Worm (Caenorhabditis elegans) whole organism, L1 larva: Measurements from ENCODE around the gene flp-3.
A peak's percentile ranks its signal among the peaks of the same experiment; 100 is the strongest.
"Not testable (repeated sequence)": the region's sequence is repeated elsewhere in the genome, so short reads cannot be mapped to it uniquely, and the experiment has no call there.

Source experiments
- C04F5.9 ChIP-seq: sonication (generic microtip); optimal IDR thresholded peaks from 2 replicates; lab custom pipeline; 2016; ENCODE audit warnings: missing genetic modification characterization, missing compliant biosample characterization
- C16A3.4 ChIP-seq: fragments of 150-350 bp; optimal IDR thresholded peaks from 2 replicates; lab custom pipeline; 2014; ENCODE audit warnings: missing biosample characterization, missing genetic modification characterization
- Y116A8C.19 ChIP-seq: sonication (generic microtip); optimal IDR thresholded peaks from 2 replicates; lab custom pipeline; 2016; ENCODE audit warnings: missing compliant biosample characterization, missing genetic modification characterization, borderline replicate concordance
- alr-1 ChIP-seq: fragments of 200-800 bp; sonication (Bioruptor generic); optimal IDR thresholded peaks from 2 replicates; lab custom pipeline; 2018; ENCODE audit warnings: borderline replicate concordance, mild to moderate bottlenecking, missing genetic modification characterization, missing compliant biosample characterization
- blmp-1 ChIP-seq: fragments of 150-350 bp; optimal IDR thresholded peaks from 2 replicates; lab custom pipeline; 2014; ENCODE audit warnings: missing biosample characterization, missing genetic modification characterization
- ceh-63 ChIP-seq: fragments of 200-800 bp; sonication (Bioruptor generic); optimal IDR thresholded peaks from 2 replicates; lab custom pipeline; 2018; ENCODE audit warnings: mild to moderate bottlenecking, missing genetic modification characterization, missing compliant biosample characterization
- ceh-82 ChIP-seq, 3 experiments: fragments of 150-350 bp in 1 of 3; sonication (generic microtip) in 2 of 3; optimal IDR thresholded peaks; 2 replicates each; lab custom pipeline; 2014 to 2017; ENCODE audit warnings: missing biosample characterization in 3 of 3, missing genetic modification characterization in 3 of 3
- ceh-88 ChIP-seq: fragments of 200-800 bp; sonication (Bioruptor generic); IDR thresholded peaks from 2 replicates; pipeline ENCODE4 v1.3.6; 2022; ENCODE audit warnings: missing genetic modification characterization, missing compliant biosample characterization
- ceh-90 ChIP-seq: sonication (generic microtip); optimal IDR thresholded peaks from 2 replicates; lab custom pipeline; 2016; ENCODE audit warnings: missing genetic modification characterization, missing compliant biosample characterization
- dpl-1 ChIP-seq, 3 experiments: fragments of 150-350 bp in 2 of 3; sonication (generic microtip) in 1 of 3; optimal IDR thresholded peaks; 2 replicates each; lab custom pipeline; 2014 to 2017; ENCODE audit warnings: missing biosample characterization in 3 of 3, missing genetic modification characterization in 3 of 3, missing genetic modification reagents in 3 of 3
- efl-1 ChIP-seq, 4 experiments: fragments of 150-350 bp; optimal IDR thresholded peaks in 3 of 4; peaks in 1 of 4; 1 replicate in 1 of 4; 2 replicates in 3 of 4; lab custom pipeline; 2014; ENCODE audit warnings: missing biosample characterization in 2 of 4, missing genetic modification characterization in 2 of 4, missing genetic modification reagents in 2 of 4
- egl-13 ChIP-seq: sonication (generic microtip); optimal IDR thresholded peaks from 2 replicates; lab custom pipeline; 2016; ENCODE audit warnings: missing genotype, missing genetic modification reagents, missing genetic modification characterization, missing compliant biosample characterization
- elt-3 ChIP-seq, 6 experiments: fragments of 150-350 bp in 1 of 6; sonication (generic microtip); optimal IDR thresholded peaks; 2 replicates each; lab custom pipeline; 2017 to 2018; ENCODE audit warnings: missing biosample characterization in 6 of 6, missing genetic modification characterization in 6 of 6, inconsistent platforms in 1 of 6
- fkh-4 ChIP-seq: sonication (generic microtip); optimal IDR thresholded peaks from 2 replicates; lab custom pipeline; 2016; ENCODE audit warnings: missing compliant biosample characterization, missing genetic modification characterization, borderline replicate concordance
- fkh-8 ChIP-seq: sonication (generic microtip); optimal IDR thresholded peaks from 2 replicates; lab custom pipeline; 2016; ENCODE audit warnings: mild to moderate bottlenecking, missing genetic modification characterization, missing compliant biosample characterization
- fos-1 ChIP-seq: fragments of 150-350 bp; optimal IDR thresholded peaks from 2 replicates; lab custom pipeline; 2014; ENCODE audit warnings: missing biosample characterization, missing genetic modification characterization
- irx-1 ChIP-seq: sonication (generic microtip); optimal IDR thresholded peaks from 2 replicates; lab custom pipeline; 2016; ENCODE audit warnings: missing genetic modification characterization, missing compliant biosample characterization
- jun-1 ChIP-seq: fragments of 150-350 bp; optimal IDR thresholded peaks from 2 replicates; lab custom pipeline; 2014; ENCODE audit warnings: missing biosample characterization, missing genetic modification reagents, missing genetic modification characterization
- lin-13 ChIP-seq: fragments of 150-350 bp; optimal IDR thresholded peaks from 2 replicates; lab custom pipeline; 2014; ENCODE audit warnings: missing biosample characterization, missing genetic modification reagents, missing genetic modification characterization
- lin-14 ChIP-seq: fragments of 200-800 bp; sonication (Bioruptor generic); optimal IDR thresholded peaks from 2 replicates; lab custom pipeline; 2018; ENCODE audit warnings: mild to moderate bottlenecking, missing genetic modification characterization, moderate library complexity, missing compliant biosample characterization
- lin-39 ChIP-seq: fragments of 150-350 bp; optimal IDR thresholded peaks from 2 replicates; lab custom pipeline; 2014; ENCODE audit warnings: missing biosample characterization, missing genetic modification reagents, missing genetic modification characterization
- lir-3 ChIP-seq: sonication (generic microtip); optimal IDR thresholded peaks from 2 replicates; lab custom pipeline; 2016; ENCODE audit warnings: mild to moderate bottlenecking, missing genetic modification characterization, moderate library complexity, missing compliant biosample characterization; ENCODE audit not compliant: poor library complexity
- mab-9 ChIP-seq: fragments of 200-800 bp; sonication (Bioruptor generic); IDR thresholded peaks from 2 replicates; pipeline ENCODE4 v1.3.6; 2022; ENCODE audit warnings: missing genetic modification reagents, missing genetic modification characterization, missing compliant biosample characterization
- mdl-1 ChIP-seq, 2 experiments: fragments of 150-350 bp; optimal IDR thresholded peaks; 2 replicates each; lab custom pipeline; 2014 to 2017; ENCODE audit warnings: missing biosample characterization in 2 of 2, missing genetic modification characterization in 2 of 2, inconsistent platforms in 1 of 2
- mep-1 ChIP-seq: fragments of 150-350 bp; optimal IDR thresholded peaks from 2 replicates; lab custom pipeline; 2014; ENCODE audit warnings: missing biosample characterization, missing genetic modification characterization
- nhr-11 ChIP-seq: fragments of 150-350 bp; optimal IDR thresholded peaks from 2 replicates; lab custom pipeline; 2014; ENCODE audit warnings: missing biosample characterization, missing genetic modification characterization
- nhr-19 ChIP-seq: fragments of 200-800 bp; sonication (Bioruptor generic); conservative IDR thresholded peaks from 2 replicates; pipeline ENCODE4 v1.3.6; 2022; ENCODE audit warnings: missing genetic modification characterization, missing compliant biosample characterization
- nhr-20 ChIP-seq: sonication (generic microtip); optimal IDR thresholded peaks from 2 replicates; lab custom pipeline; 2016; ENCODE audit warnings: mild to moderate bottlenecking, missing genetic modification characterization, missing compliant biosample characterization
- nhr-47 ChIP-seq: sonication (generic microtip); optimal IDR thresholded peaks from 2 replicates; lab custom pipeline; 2016; ENCODE audit warnings: mild to moderate bottlenecking, missing genetic modification characterization, moderate library complexity, missing compliant biosample characterization
- nhr-71 ChIP-seq: sonication (generic microtip); optimal IDR thresholded peaks from 2 replicates; lab custom pipeline; 2016; ENCODE audit warnings: mild to moderate bottlenecking, missing genetic modification characterization, moderate library complexity, missing compliant biosample characterization
- nhr-77 ChIP-seq: fragments of 150-350 bp; optimal IDR thresholded peaks from 2 replicates; lab custom pipeline; 2014; ENCODE audit warnings: missing biosample characterization, missing genetic modification characterization
- nhr-84 ChIP-seq: sonication (generic microtip); optimal IDR thresholded peaks from 2 replicates; lab custom pipeline; 2017; ENCODE audit warnings: missing biosample characterization, missing genetic modification characterization
- nhr-85 ChIP-seq: sonication (generic microtip); peaks from one replicate; lab custom pipeline; 2016; ENCODE audit warnings: missing genetic modification characterization, inconsistent platforms, missing compliant biosample characterization
- rnt-1 ChIP-seq: sonication (generic microtip); optimal IDR thresholded peaks from 2 replicates; lab custom pipeline; 2016; ENCODE audit warnings: mild to moderate bottlenecking, missing genetic modification characterization, moderate library complexity, missing compliant biosample characterization
- skn-1 ChIP-seq: fragments of 150-350 bp; optimal IDR thresholded peaks from 2 replicates; lab custom pipeline; 2014; ENCODE audit warnings: missing biosample characterization, missing genetic modification characterization
- snu-23 ChIP-seq: sonication (generic microtip); optimal IDR thresholded peaks from 2 replicates; lab custom pipeline; 2016; ENCODE audit warnings: missing genetic modification characterization, missing compliant biosample characterization
- sox-4 ChIP-seq: sonication (generic microtip); optimal IDR thresholded peaks from 2 replicates; lab custom pipeline; 2016; ENCODE audit warnings: missing genetic modification characterization, missing compliant biosample characterization
- swsn-7 ChIP-seq: sonication (generic microtip); optimal IDR thresholded peaks from 2 replicates; lab custom pipeline; 2016; ENCODE audit warnings: missing genetic modification characterization, missing compliant biosample characterization
- tbx-2 ChIP-seq: sonication (generic microtip); optimal IDR thresholded peaks from 2 replicates; lab custom pipeline; 2016; ENCODE audit warnings: missing genetic modification characterization, missing compliant biosample characterization
- tlp-1 ChIP-seq: fragments of 150-350 bp; optimal IDR thresholded peaks from 2 replicates; lab custom pipeline; 2014; ENCODE audit warnings: missing biosample characterization, missing genetic modification characterization
- unc-130 ChIP-seq: fragments of 150-350 bp; optimal IDR thresholded peaks from 2 replicates; lab custom pipeline; 2017; ENCODE audit warnings: missing biosample characterization, missing genetic modification characterization, inconsistent platforms
- unc-62 ChIP-seq: fragments of 150-350 bp; optimal IDR thresholded peaks from 2 replicates; lab custom pipeline; 2014; ENCODE audit warnings: missing biosample characterization, missing genetic modification reagents, missing genetic modification characterization
- unc-86 ChIP-seq: sonication (generic microtip); optimal IDR thresholded peaks from 2 replicates; lab custom pipeline; 2016; ENCODE audit warnings: missing genetic modification characterization, missing compliant biosample characterization
- xbp-1 ChIP-seq: sonication (generic microtip); optimal IDR thresholded peaks from 2 replicates; lab custom pipeline; 2016; ENCODE audit warnings: missing genetic modification characterization, missing compliant biosample characterization
- zag-1 ChIP-seq: fragments of 150-350 bp; optimal IDR thresholded peaks from 2 replicates; lab custom pipeline; 2014; ENCODE audit warnings: missing biosample characterization, missing genetic modification characterization
- ztf-4 ChIP-seq: fragments of 150-350 bp; optimal IDR thresholded peaks from 2 replicates; lab custom pipeline; 2014; ENCODE audit warnings: missing biosample characterization, missing genetic modification characterization

Gene flp-3

DNA sequence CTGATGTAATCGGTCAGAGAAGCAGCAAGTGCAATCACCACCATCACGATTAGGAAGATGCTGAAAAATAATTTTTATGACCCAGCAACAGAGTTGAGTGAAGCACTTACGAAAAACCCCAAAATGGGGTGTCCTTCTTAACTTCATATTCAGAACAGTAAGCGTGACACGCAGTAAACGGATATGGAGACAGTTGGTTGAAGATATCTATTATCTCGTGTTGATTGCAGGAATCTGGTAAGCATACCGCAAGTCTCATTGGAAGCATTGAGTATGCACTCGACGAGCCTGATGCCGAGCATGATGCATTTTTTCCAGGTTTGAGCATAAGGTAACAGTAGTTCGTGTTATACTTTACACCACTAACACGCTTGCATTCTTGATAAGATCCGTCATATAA, 48.5 kb upstream of the flp-3 start:
- TF ChIP-seq C16A3.4, result no peak
- TF ChIP-seq mab-9 (GFP tag; lab: Robert Waterston, UW), result no peak
- TF ChIP-seq snu-23 (GFP tag; lab: Kevin White, UChicago), result no peak

DNA sequence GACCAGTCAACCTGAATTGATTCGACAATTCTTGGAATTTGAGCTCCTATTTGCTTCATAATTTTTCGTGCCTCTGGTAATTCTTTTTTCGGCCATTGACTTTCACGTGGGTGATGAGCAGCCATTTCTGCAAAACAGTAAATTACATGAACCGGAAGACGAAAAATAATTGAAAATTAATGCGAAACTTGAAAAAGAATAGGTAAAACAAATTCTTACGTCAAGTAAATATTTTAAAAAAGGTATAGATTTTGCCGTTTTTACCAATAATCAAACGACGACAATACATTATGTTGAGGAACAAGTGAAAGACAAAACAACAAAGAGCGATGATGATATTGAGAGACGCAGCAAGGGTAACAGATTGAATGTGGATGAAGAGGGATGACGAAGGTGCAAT, 45.7 kb upstream of the flp-3 start, which contains the start of gene moc-1:
moc-1 (minus strand) TSS at position 127 of the 400 bp plus-strand sequence.
- TF ChIP-seq ztf-4 (no peak), zag-1 (no peak), skn-1 (peak; percentile 25), nhr-71 (tag; lab: Kevin White, UChicago) (peak; percentile 28), alr-1 (tag; lab: Kevin White, UChicago) (no peak), blmp-1 (tag; lab: Kevin White, UChicago) (peak; percentile 52), ceh-88 (no peak), unc-62 (no peak), tlp-1 (tag; lab: Kevin White, UChicago) (no peak), nhr-11 (no peak), nhr-84 (tag; lab: Kevin White, UChicago) (no peak), fkh-8 (tag; lab: Kevin White, UChicago) (peak; percentile 45), lin-14 (GFP tag; lab: Kevin White, UChicago) (no peak), ceh-90 (tag; lab: Kevin White, UChicago) (no peak), Y116A8C.19 (tag; lab: Kevin White, UChicago) (no peak), fkh-4 (no peak), nhr-47 (tag; lab: Kevin White, UChicago) (no peak), lin-39 (tag; lab: Kevin White, UChicago) (no peak), C04F5.9 (tag; lab: Kevin White, UChicago) (no peak)

DNA sequence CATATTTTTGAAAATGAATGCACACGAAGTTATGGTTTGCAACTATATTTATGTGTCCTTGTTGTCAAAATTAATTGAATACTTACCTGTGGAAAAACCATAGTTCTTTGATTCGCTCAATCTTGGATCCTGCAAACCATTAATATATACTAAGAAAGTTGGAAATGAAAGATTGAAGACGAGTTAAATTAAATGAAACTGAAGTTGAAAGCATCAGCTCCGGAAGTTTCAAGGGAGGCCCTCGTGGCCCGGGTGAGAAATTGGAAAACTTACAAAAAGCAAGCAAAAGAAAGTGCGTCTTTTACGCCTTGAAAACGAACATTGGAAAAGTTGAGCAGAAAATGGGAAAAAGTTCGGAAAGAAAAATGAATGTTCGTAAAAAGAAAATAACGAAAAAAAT, 40.3 kb upstream of the flp-3 start, which contains the start of gene unc-58:
unc-58 (minus strand) TSS at position 101 of the 400 bp plus-strand sequence.
- TF ChIP-seq ztf-4 (no peak), nhr-19 (GFP tag; lab: Robert Waterston, UW) (no peak), nhr-85 (tag; lab: Kevin White, UChicago) (no peak), dpl-1 (GFP tag; optimal IDR thresholded peaks at IDR 0.05; lab: Kevin White, UChicago) (no peak), ceh-63 (GFP tag; lab: Kevin White, UChicago) (no peak), sox-4 (no peak)

DNA sequence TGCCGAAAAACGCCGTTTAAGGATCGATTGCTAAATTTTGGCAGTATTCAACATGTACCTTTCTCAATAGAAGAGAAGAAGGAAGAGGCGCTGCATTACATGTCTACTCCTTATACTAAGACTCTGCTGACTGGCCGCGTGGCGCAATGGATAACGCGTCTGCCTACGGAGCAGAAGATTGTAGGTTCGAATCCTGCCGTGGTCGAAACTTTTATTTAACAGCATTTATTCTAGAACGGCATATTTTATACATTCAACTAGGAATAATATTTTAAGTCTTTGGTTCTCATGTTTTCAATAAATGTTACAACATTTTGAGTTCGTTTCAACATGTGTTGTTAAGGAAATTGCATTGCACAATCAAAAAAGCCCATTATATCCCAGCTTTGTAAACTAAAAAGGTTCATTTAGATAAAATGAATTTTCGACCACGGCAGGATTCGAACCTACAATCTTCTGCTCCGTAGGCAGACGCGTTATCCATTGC, 39.8 kb upstream of the flp-3 start:
- TF ChIP-seq skn-1, result peak; percentile 27
- TF ChIP-seq nhr-19 (GFP tag; lab: Robert Waterston, UW), result peak; percentile 64
- peak; percentile 6 for TF ChIP-seq unc-130 (tag; lab: Kevin White, UChicago)
- TF ChIP-seq snu-23 (GFP tag; lab: Kevin White, UChicago), result peak; percentile 77
- peak; percentile 59 for TF ChIP-seq nhr-71 (tag; lab: Kevin White, UChicago)
- TF ChIP-seq tbx-2 (tag; lab: Kevin White, UChicago), result peak; percentile 44
- TF ChIP-seq ceh-82 (tag; optimal IDR thresholded peaks at IDR 0.05; lab: Kevin White, UChicago), result peak in 2 of 3 experiments; percentile 32 to 53
- not testable (repeated sequence) for TF ChIP-seq efl-1 (optimal IDR thresholded peaks at IDR 0.05; lab: Kevin White, UChicago)
- TF ChIP-seq efl-1 (GFP tag; optimal IDR thresholded peaks at IDR 0.05 in 1 of 2; lab: Kevin White, UChicago), result peak in 1 of 2 experiments; percentile 61
- TF ChIP-seq xbp-1, result peak; percentile 52
- peak; percentile 31 for TF ChIP-seq blmp-1 (tag; lab: Kevin White, UChicago)
- peak; percentile 29 for TF ChIP-seq fos-1 (tag; lab: Kevin White, UChicago)
- TF ChIP-seq fkh-8 (tag; lab: Kevin White, UChicago), result peak; percentile 36
- TF ChIP-seq lir-3, result peak; percentile 42
- TF ChIP-seq egl-13 (tag; lab: Kevin White, UChicago), result peak; percentile 13
- peak; percentile 31 for TF ChIP-seq unc-86
- TF ChIP-seq elt-3 (tag; optimal IDR thresholded peaks at IDR 0.05; lab: Kevin White, UChicago), result peak in 1 of 6 experiments; percentile 21
- TF ChIP-seq nhr-77 (tag; lab: Kevin White, UChicago), result peak; percentile 40
- TF ChIP-seq rnt-1 (tag; lab: Kevin White, UChicago), result peak; percentile 64
- peak; percentile 59 for TF ChIP-seq swsn-7 (tag; lab: Kevin White, UChicago)
- TF ChIP-seq nhr-20, result peak; percentile 50
- peak; percentile 30 for TF ChIP-seq lin-13 (GFP tag; lab: Kevin White, UChicago)
- peak; percentile 69 for TF ChIP-seq mep-1 (tag; lab: Kevin White, UChicago)
- TF ChIP-seq lin-14 (GFP tag; lab: Kevin White, UChicago), result peak; percentile 60
- TF ChIP-seq irx-1 (tag; lab: Kevin White, UChicago), result peak; percentile 45
- TF ChIP-seq nhr-47 (tag; lab: Kevin White, UChicago), result peak; percentile 73
- TF ChIP-seq C16A3.4, result peak; percentile 54
- peak in 1 of 2 experiments; percentile 45 for TF ChIP-seq mdl-1 (tag; optimal IDR thresholded peaks at IDR 0.05; lab: Kevin White, UChicago)
- TF ChIP-seq jun-1, result peak; percentile 26
